Worm (Caenorhabditis elegans): Measurements from ENCODE around the gene fbxa-100.
"Not testable (repeated sequence)": the region's sequence is repeated elsewhere in the genome, so short reads cannot be mapped to it uniquely, and the experiment has no call there.

ce11 chrV:16040140-16040827, 21.6 kb downstream of the fbxa-100 start, which contains the start of the genes his-4 and his-3:
- not testable (repeated sequence) for TF ChIP-seq elt-3 (tag; optimal IDR thresholded peaks at IDR 0.05); snpc-4 (tag; optimal IDR thresholded peaks at IDR 0.05); jun-1 (tag; optimal IDR thresholded peaks at IDR 0.05); lsy-2 (tag; optimal IDR thresholded peaks at IDR 0.05); nhr-77 (tag; optimal IDR thresholded peaks at IDR 0.05); alr-1 (tag; optimal IDR thresholded peaks at IDR 0.05; ENCODE audit: borderline replicate concordance); elt-2 (tag; optimal IDR thresholded peaks at IDR 0.05); irx-1 (tag; optimal IDR thresholded peaks at IDR 0.05)
- TF ChIP-seq blmp-1 (tag; optimal IDR thresholded peaks at IDR 0.05): peak; percentile 15
- peak; percentile 30 for TF ChIP-seq mep-1 (tag; optimal IDR thresholded peaks at IDR 0.05)

Data from whole organism, L1 larva.